Fruit fly (Drosophila melanogaster): ENCODE results near the gene Tdrd3.

Gene Tdrd3

dm6 chr3L:14761837-14762785 is 24.5 kb upstream of the Tdrd3 start, which contains the start of the genes Tsen34 and Mgat4a (continued):
- TF ChIP-seq CkIIα-i1 (GFP tag; IDR thresholded peaks at IDR 0.05), result no peak
- TF ChIP-seq CG12104 (GFP tag; optimal IDR thresholded peaks at IDR 0.05), result peak; percentile 33
- peak; percentile 33; the same call in 1 of the 3 replicates for TF ChIP-seq Doc3 (GFP tag; IDR thresholded peaks at IDR 0.05; ENCODE audit: partially characterized antibody)
- peak; percentile 18 for TF ChIP-seq Myb (GFP tag; optimal IDR thresholded peaks at IDR 0.05)
- no peak for TF ChIP-seq D (optimal IDR thresholded peaks at IDR 0.05)
- TF ChIP-seq D (GFP tag; optimal IDR thresholded peaks at IDR 0.05), result no peak
- no peak for TF ChIP-seq CG4282 (GFP tag; optimal IDR thresholded peaks at IDR 0.05)
- no peak for TF ChIP-seq CG6175 (GFP tag; IDR thresholded peaks at IDR 0.05)
- TF ChIP-seq h (optimal IDR thresholded peaks at IDR 0.05), result no peak
- peak; percentile 27 for TF ChIP-seq CG14965 (GFP tag; optimal IDR thresholded peaks at IDR 0.05; ENCODE audit: borderline replicate concordance)
- TF ChIP-seq GATAe (GFP tag; conservative IDR thresholded peaks at IDR 0.05), result no peak
- no peak for TF ChIP-seq Deaf1 (tag; optimal IDR thresholded peaks at IDR 0.05)
- TF ChIP-seq wdn (GFP tag; IDR thresholded peaks at IDR 0.05), result peak; percentile 62
- no peak for TF ChIP-seq Atf3 (GFP tag; optimal IDR thresholded peaks at IDR 0.05)
- no peak for TF ChIP-seq CG6689 (GFP tag; IDR thresholded peaks at IDR 0.05)
- TF ChIP-seq B-H2 (GFP tag; optimal IDR thresholded peaks at IDR 0.05), result peak; percentile 84
- TF ChIP-seq CG2202 (tag; optimal IDR thresholded peaks at IDR 0.05), result no peak
- no peak for TF ChIP-seq ttk (GFP tag; IDR thresholded peaks at IDR 0.05)
- 0 out of 2 replicates have a peak, but pooled peaks have one; percentile 55 for TF ChIP-seq ato (GFP tag; IDR thresholded peaks at IDR 0.05; ENCODE audit: partially characterized antibody)
- 0 out of 4 replicates have a peak, but pooled peaks have one; percentile 65 for TF ChIP-seq chinmo (GFP tag; IDR thresholded peaks at IDR 0.05; ENCODE audit: partially characterized antibody)
- no peak; the same call in 1 of the 2 replicates for TF ChIP-seq E2f1 (GFP tag; IDR thresholded peaks at IDR 0.05)
- TF ChIP-seq unc-4 (GFP tag; IDR thresholded peaks at IDR 0.05; ENCODE audit: partially characterized antibody), result peak; percentile 66
- peak; percentile 50; the same call in 2 of the 3 replicates for TF ChIP-seq CG16813 (GFP tag; IDR thresholded peaks at IDR 0.05; ENCODE audit: partially characterized antibody)
- no peak for TF ChIP-seq CG15269 (tag; optimal IDR thresholded peaks at IDR 0.05)
- TF ChIP-seq al (GFP tag; IDR thresholded peaks at IDR 0.05), result no peak
- no peak for TF ChIP-seq wor (GFP tag; IDR thresholded peaks at IDR 0.05)
- no peak for TF ChIP-seq Antp (GFP tag; optimal IDR thresholded peaks at IDR 0.05)
- peak; percentile 64; the same call in 1 of the 2 replicates for TF ChIP-seq amos (GFP tag; IDR thresholded peaks at IDR 0.05; ENCODE audit: partially characterized antibody)
- no peak for TF ChIP-seq unpg (GFP tag; optimal IDR thresholded peaks at IDR 0.05)
- TF ChIP-seq Ets65A (GFP tag), result peak; percentile 56
- no peak for TF ChIP-seq ham (GFP tag; IDR thresholded peaks at IDR 0.05)
- no peak for TF ChIP-seq sqz (GFP tag; optimal IDR thresholded peaks at IDR 0.05)
- TF ChIP-seq croc (GFP tag; conservative IDR thresholded peaks at IDR 0.05), result no peak
- TF ChIP-seq CG8765 (GFP tag; IDR thresholded peaks at IDR 0.05), result no peak
- TF ChIP-seq CG6854 (GFP tag; optimal IDR thresholded peaks at IDR 0.05), result peak; percentile 25
- TF ChIP-seq Trl (optimal IDR thresholded peaks at IDR 0.05), result no peak
- TF ChIP-seq Trl (GFP tag; optimal IDR thresholded peaks at IDR 0.05), result peak; percentile 32
- TF ChIP-seq CG13624 (GFP tag; optimal IDR thresholded peaks at IDR 0.05), result peak; percentile 52
- peak; percentile 2 for TF ChIP-seq Dek (tag; optimal IDR thresholded peaks at IDR 0.05)
- TF ChIP-seq her (GFP tag; optimal IDR thresholded peaks at IDR 0.05), result no peak
- TF ChIP-seq toy (GFP tag; IDR thresholded peaks at IDR 0.05), result no peak
- peak in 1 of 3 experiments; percentile 37 for TF ChIP-seq Stat92E (GFP tag; optimal IDR thresholded peaks at IDR 0.05)
- TF ChIP-seq CG10366 (GFP tag; IDR thresholded peaks at IDR 0.05), result no peak; the same call in 1 of the 2 replicates
- no peak for TF ChIP-seq Hey (tag; optimal IDR thresholded peaks at IDR 0.05)
- no peak for TF ChIP-seq sim (GFP tag; IDR thresholded peaks at IDR 0.05)
- no peak for TF ChIP-seq klu (GFP tag; IDR thresholded peaks at IDR 0.05)
- no peak for TF ChIP-seq Nf-YB (GFP tag; optimal IDR thresholded peaks at IDR 0.05)
- no peak for TF ChIP-seq dmrt99B (tag; optimal IDR thresholded peaks at IDR 0.05)
- TF ChIP-seq CG17328 (GFP tag; IDR thresholded peaks at IDR 0.05), result no peak
